Worm (Caenorhabditis elegans) whole organism, L1 larva: ENCODE results near the gene F22F7.4.
A peak's percentile ranks its signal among the peaks of the same experiment; 100 is the strongest.

Experiments used
- C04F5.9 ChIP-seq: sonication (generic microtip); optimal IDR thresholded peaks from 2 replicates; lab custom pipeline; 2016; ENCODE audit warnings: missing genetic modification characterization, missing compliant biosample characterization
- C16A3.4 ChIP-seq: fragments of 150-350 bp; optimal IDR thresholded peaks from 2 replicates; lab custom pipeline; 2014; ENCODE audit warnings: missing biosample characterization, missing genetic modification characterization
- F16B12.6 ChIP-seq: fragments of 150-350 bp; optimal IDR thresholded peaks from 2 replicates; lab custom pipeline; 2014; ENCODE audit warnings: missing biosample characterization, missing genetic modification characterization
- Y116A8C.19 ChIP-seq: sonication (generic microtip); optimal IDR thresholded peaks from 2 replicates; lab custom pipeline; 2016; ENCODE audit warnings: missing compliant biosample characterization, missing genetic modification characterization, borderline replicate concordance
- aha-1 ChIP-seq: fragments of 150-350 bp; optimal IDR thresholded peaks from 2 replicates; lab custom pipeline; 2014; ENCODE audit warnings: missing biosample characterization, missing genetic modification characterization
- aly-2 ChIP-seq: fragments of 150-350 bp; optimal IDR thresholded peaks from 2 replicates; lab custom pipeline; 2014; ENCODE audit warnings: missing biosample characterization, missing genetic modification characterization
- ama-1 ChIP-seq: fragments of 150-350 bp; optimal IDR thresholded peaks from 2 replicates; lab custom pipeline; 2014
- ceh-82 ChIP-seq, 3 experiments: fragments of 150-350 bp in 1 of 3; sonication (generic microtip) in 2 of 3; optimal IDR thresholded peaks; 2 replicates each; lab custom pipeline; 2014 to 2017; ENCODE audit warnings: missing biosample characterization in 3 of 3, missing genetic modification characterization in 3 of 3
- ceh-88 ChIP-seq: fragments of 200-800 bp; sonication (Bioruptor generic); IDR thresholded peaks from 2 replicates; pipeline ENCODE4 v1.3.6; 2022; ENCODE audit warnings: missing genetic modification characterization, missing compliant biosample characterization
- ces-1 ChIP-seq: fragments of 150-350 bp; optimal IDR thresholded peaks from 2 replicates; lab custom pipeline; 2014; ENCODE audit warnings: missing biosample characterization, missing genetic modification reagents, missing genetic modification characterization
- dpl-1 ChIP-seq, 3 experiments: fragments of 150-350 bp in 2 of 3; sonication (generic microtip) in 1 of 3; optimal IDR thresholded peaks; 2 replicates each; lab custom pipeline; 2014 to 2017; ENCODE audit warnings: missing biosample characterization in 3 of 3, missing genetic modification characterization in 3 of 3, missing genetic modification reagents in 3 of 3
- efl-1 ChIP-seq, 4 experiments: fragments of 150-350 bp; optimal IDR thresholded peaks in 3 of 4; peaks in 1 of 4; 1 replicate in 1 of 4; 2 replicates in 3 of 4; lab custom pipeline; 2014; ENCODE audit warnings: missing biosample characterization in 2 of 4, missing genetic modification characterization in 2 of 4, missing genetic modification reagents in 2 of 4
- egl-13 ChIP-seq: sonication (generic microtip); optimal IDR thresholded peaks from 2 replicates; lab custom pipeline; 2016; ENCODE audit warnings: missing genotype, missing genetic modification reagents, missing genetic modification characterization, missing compliant biosample characterization
- egl-27 ChIP-seq, 2 experiments: fragments of 150-350 bp in 1 of 2; sonication (generic microtip); optimal IDR thresholded peaks; 3 replicates each; lab custom pipeline; 2017 to 2018; ENCODE audit warnings: missing biosample characterization in 2 of 2, missing genetic modification characterization in 2 of 2, missing genetic modification reagents in 2 of 2
- elt-2 ChIP-seq: sonication (generic microtip); optimal IDR thresholded peaks from 2 replicates; lab custom pipeline; 2016; ENCODE audit warnings: missing genetic modification characterization, mild to moderate bottlenecking, inconsistent platforms, missing compliant biosample characterization, missing genetic modification reagents
- elt-3 ChIP-seq, 6 experiments: fragments of 150-350 bp in 1 of 6; sonication (generic microtip); optimal IDR thresholded peaks; 2 replicates each; lab custom pipeline; 2017 to 2018; ENCODE audit warnings: missing biosample characterization in 6 of 6, missing genetic modification characterization in 6 of 6, inconsistent platforms in 1 of 6
- ets-5 ChIP-seq: fragments of 200-800 bp; sonication (Bioruptor generic); IDR thresholded peaks from 2 replicates; pipeline ENCODE4 v1.3.6; 2022; ENCODE audit warnings: missing genetic modification characterization, missing compliant biosample characterization
- fkh-4 ChIP-seq: sonication (generic microtip); optimal IDR thresholded peaks from 2 replicates; lab custom pipeline; 2016; ENCODE audit warnings: missing compliant biosample characterization, missing genetic modification characterization, borderline replicate concordance
- fkh-8 ChIP-seq: sonication (generic microtip); optimal IDR thresholded peaks from 2 replicates; lab custom pipeline; 2016; ENCODE audit warnings: mild to moderate bottlenecking, missing genetic modification characterization, missing compliant biosample characterization
- grh-1 ChIP-seq: fragments of 200-800 bp; sonication (Bioruptor generic); IDR thresholded peaks from 2 replicates; pipeline ENCODE4 v1.3.6; 2022; ENCODE audit warnings: missing genetic modification reagents, missing genetic modification characterization, missing compliant biosample characterization
- hlh-17 ChIP-seq: fragments of 200-800 bp; sonication (Bioruptor generic); optimal IDR thresholded peaks from 2 replicates; lab custom pipeline; 2018; ENCODE audit warnings: missing genetic modification characterization, mild to moderate bottlenecking, missing compliant biosample characterization, moderate library complexity, borderline replicate concordance
- hpl-2 ChIP-seq: fragments of 150-350 bp; optimal IDR thresholded peaks from 2 replicates; lab custom pipeline; 2014; ENCODE audit warnings: missing biosample characterization, missing genetic modification reagents, missing genetic modification characterization
- irx-1 ChIP-seq: sonication (generic microtip); optimal IDR thresholded peaks from 2 replicates; lab custom pipeline; 2016; ENCODE audit warnings: missing genetic modification characterization, missing compliant biosample characterization
- jun-1 ChIP-seq: fragments of 150-350 bp; optimal IDR thresholded peaks from 2 replicates; lab custom pipeline; 2014; ENCODE audit warnings: missing biosample characterization, missing genetic modification reagents, missing genetic modification characterization
- lin-14 ChIP-seq: fragments of 200-800 bp; sonication (Bioruptor generic); optimal IDR thresholded peaks from 2 replicates; lab custom pipeline; 2018; ENCODE audit warnings: mild to moderate bottlenecking, missing genetic modification characterization, moderate library complexity, missing compliant biosample characterization
- lin-15B ChIP-seq: fragments of 150-350 bp; sonication (generic microtip); optimal IDR thresholded peaks from 3 replicates; lab custom pipeline; 2014; ENCODE audit warnings: missing biosample characterization, missing genetic modification characterization
- lin-35 ChIP-seq, 2 experiments: fragments of 150-350 bp; optimal IDR thresholded peaks; 2 replicates each; lab custom pipeline; 2014; ENCODE audit warnings: missing biosample characterization in 2 of 2, missing genetic modification characterization in 2 of 2, missing genetic modification reagents in 2 of 2
- mdl-1 ChIP-seq, 2 experiments: fragments of 150-350 bp; optimal IDR thresholded peaks; 2 replicates each; lab custom pipeline; 2014 to 2017; ENCODE audit warnings: missing biosample characterization in 2 of 2, missing genetic modification characterization in 2 of 2, inconsistent platforms in 1 of 2
- mep-1 ChIP-seq: fragments of 150-350 bp; optimal IDR thresholded peaks from 2 replicates; lab custom pipeline; 2014; ENCODE audit warnings: missing biosample characterization, missing genetic modification characterization
- nhr-11 ChIP-seq: fragments of 150-350 bp; optimal IDR thresholded peaks from 2 replicates; lab custom pipeline; 2014; ENCODE audit warnings: missing biosample characterization, missing genetic modification characterization
- nhr-12 ChIP-seq: sonication (generic microtip); optimal IDR thresholded peaks from 2 replicates; lab custom pipeline; 2017; ENCODE audit warnings: missing biosample characterization, missing genetic modification characterization
- nhr-19 ChIP-seq: fragments of 200-800 bp; sonication (Bioruptor generic); conservative IDR thresholded peaks from 2 replicates; pipeline ENCODE4 v1.3.6; 2022; ENCODE audit warnings: missing genetic modification characterization, missing compliant biosample characterization
- nhr-20 ChIP-seq: sonication (generic microtip); optimal IDR thresholded peaks from 2 replicates; lab custom pipeline; 2016; ENCODE audit warnings: mild to moderate bottlenecking, missing genetic modification characterization, missing compliant biosample characterization
- nhr-237 ChIP-seq: fragments of 150-350 bp; optimal IDR thresholded peaks from 2 replicates; lab custom pipeline; 2014; ENCODE audit warnings: missing biosample characterization, missing genetic modification characterization
- nhr-28 ChIP-seq: fragments of 150-350 bp; optimal IDR thresholded peaks from 2 replicates; lab custom pipeline; 2014; ENCODE audit warnings: missing biosample characterization, missing genetic modification characterization
- nhr-76 ChIP-seq: sonication (generic microtip); optimal IDR thresholded peaks from 2 replicates; lab custom pipeline; 2017; ENCODE audit warnings: missing biosample characterization, missing genetic modification characterization
- nhr-84 ChIP-seq: sonication (generic microtip); optimal IDR thresholded peaks from 2 replicates; lab custom pipeline; 2017; ENCODE audit warnings: missing biosample characterization, missing genetic modification characterization
- nhr-90 ChIP-seq: sonication (generic microtip); optimal IDR thresholded peaks from 2 replicates; lab custom pipeline; 2016; ENCODE audit warnings: mild to moderate bottlenecking, missing genetic modification characterization, missing compliant biosample characterization; ENCODE audit not compliant: poor library complexity
- pax-3 ChIP-seq: fragments of 200-800 bp; sonication (Bioruptor generic); optimal IDR thresholded peaks from 2 replicates; lab custom pipeline; 2018; ENCODE audit warnings: mild to moderate bottlenecking, missing genetic modification characterization, moderate library complexity, missing compliant biosample characterization
- pqm-1 ChIP-seq: sonication (generic microtip); optimal IDR thresholded peaks from 3 replicates; lab custom pipeline; 2017; ENCODE audit warnings: missing biosample characterization, missing genetic modification characterization
- rnt-1 ChIP-seq: sonication (generic microtip); optimal IDR thresholded peaks from 2 replicates; lab custom pipeline; 2016; ENCODE audit warnings: mild to moderate bottlenecking, missing genetic modification characterization, moderate library complexity, missing compliant biosample characterization
- skn-1 ChIP-seq: fragments of 150-350 bp; optimal IDR thresholded peaks from 2 replicates; lab custom pipeline; 2014; ENCODE audit warnings: missing biosample characterization, missing genetic modification characterization
- snu-23 ChIP-seq: sonication (generic microtip); optimal IDR thresholded peaks from 2 replicates; lab custom pipeline; 2016; ENCODE audit warnings: missing genetic modification characterization, missing compliant biosample characterization
- sptf-1 ChIP-seq: fragments of 150-350 bp; optimal IDR thresholded peaks from 2 replicates; lab custom pipeline; 2014; ENCODE audit warnings: missing biosample characterization, missing genetic modification characterization
- tbx-2 ChIP-seq: sonication (generic microtip); optimal IDR thresholded peaks from 2 replicates; lab custom pipeline; 2016; ENCODE audit warnings: missing genetic modification characterization, missing compliant biosample characterization
- tlp-1 ChIP-seq: fragments of 150-350 bp; optimal IDR thresholded peaks from 2 replicates; lab custom pipeline; 2014; ENCODE audit warnings: missing biosample characterization, missing genetic modification characterization
- unc-86 ChIP-seq: sonication (generic microtip); optimal IDR thresholded peaks from 2 replicates; lab custom pipeline; 2016; ENCODE audit warnings: missing genetic modification characterization, missing compliant biosample characterization
- unc-98 ChIP-seq: fragments of 200-800 bp; sonication (Bioruptor generic); IDR thresholded peaks from 2 replicates; pipeline ENCODE4 v1.3.6; 2022; ENCODE audit warnings: missing genetic modification characterization, missing compliant biosample characterization
- xbp-1 ChIP-seq: sonication (generic microtip); optimal IDR thresholded peaks from 2 replicates; lab custom pipeline; 2016; ENCODE audit warnings: missing genetic modification characterization, missing compliant biosample characterization
- zip-4 ChIP-seq: fragments of 200-800 bp; sonication (Bioruptor generic); optimal IDR thresholded peaks from 2 replicates; lab custom pipeline; 2018; ENCODE audit warnings: mild to moderate bottlenecking, missing genetic modification characterization, moderate library complexity, missing compliant biosample characterization
- ztf-11 ChIP-seq, 2 experiments: sonication (generic microtip); optimal IDR thresholded peaks; 2 replicates each; lab custom pipeline; 2016 to 2017; ENCODE audit warnings: missing genetic modification characterization in 2 of 2, missing biosample characterization in 1 of 2, missing compliant biosample characterization in 1 of 2
- ztf-4 ChIP-seq: fragments of 150-350 bp; optimal IDR thresholded peaks from 2 replicates; lab custom pipeline; 2014; ENCODE audit warnings: missing biosample characterization, missing genetic modification characterization

F22F7.4 gene

ce11 chrV:2126996-2127585, 21.2 kb upstream of the F22F7.4 start, which contains the start of gene ldp-1 (continued):
- TF ChIP-seq tbx-2 (tag; lab: Kevin White, UChicago) (peak; percentile 90), C04F5.9 (peak; percentile 81), elt-3 (tag; optimal IDR thresholded peaks at IDR 0.05; lab: Kevin White, UChicago) (peak in 1 of 6 experiments; percentile 51), nhr-12 (tag; lab: Kevin White, UChicago) (no peak), zip-4 (peak; percentile 36), unc-98 (GFP tag; lab: Robert Waterston, UW) (peak; percentile 82), mep-1 (tag; lab: Kevin White, UChicago) (peak; percentile 65), ztf-4 (tag; lab: Kevin White, UChicago) (no peak), ztf-11 (tag; optimal IDR thresholded peaks at IDR 0.05; lab: Kevin White, UChicago) (peak in 1 of 2 experiments; percentile 94), sptf-1 (no peak), Y116A8C.19 (peak; percentile 67), grh-1 (GFP tag; lab: Robert Waterston, UW) (peak; percentile 75), aly-2 (tag; lab: Kevin White, UChicago) (peak; percentile 6), fkh-4 (tag; lab: Kevin White, UChicago) (peak; percentile 94), mdl-1 (tag; optimal IDR thresholded peaks at IDR 0.05; lab: Kevin White, UChicago) (peak in 1 of 2 experiments; percentile 6), hpl-2 (no peak), aha-1 (tag; lab: Kevin White, UChicago) (no peak), F16B12.6 (tag; lab: Kevin White, UChicago) (peak; percentile 16), efl-1 (optimal IDR thresholded peaks at IDR 0.05; lab: Kevin White, UChicago) (peak; percentile 95 to 99), efl-1 (GFP tag; optimal IDR thresholded peaks at IDR 0.05 in 1 of 2; lab: Kevin White, UChicago) (peak; percentile 94 to 99), irx-1 (tag; lab: Kevin White, UChicago) (peak; percentile 96), tlp-1 (no peak), ets-5 (GFP tag; lab: Robert Waterston, UW) (no peak), elt-2 (peak; percentile 67), egl-13 (tag; lab: Kevin White, UChicago) (peak; percentile 85), nhr-84 (no peak), C16A3.4 (tag; lab: Kevin White, UChicago) (peak; percentile 14), xbp-1 (tag; lab: Kevin White, UChicago) (peak; percentile 81), nhr-11 (no peak), nhr-90 (tag; lab: Kevin White, UChicago) (peak; percentile 92), lin-15B (tag; lab: Kevin White, UChicago) (peak; percentile 62), unc-86 (tag; lab: Kevin White, UChicago) (peak; percentile 69), pax-3 (tag; lab: Kevin White, UChicago) (peak; percentile 89), nhr-76 (tag; lab: Kevin White, UChicago) (no peak), egl-27 (tag; optimal IDR thresholded peaks at IDR 0.05; lab: Kevin White, UChicago) (no peak), lin-35 (GFP tag; optimal IDR thresholded peaks at IDR 0.05; lab: Kevin White, UChicago) (peak; percentile 93 to 94), snu-23 (GFP tag; lab: Kevin White, UChicago) (peak; percentile 81), nhr-28 (tag; lab: Kevin White, UChicago) (no peak), rnt-1 (tag; lab: Kevin White, UChicago) (peak; percentile 97), ces-1 (GFP tag; lab: Kevin White, UChicago) (no peak), nhr-20 (tag; lab: Kevin White, UChicago) (peak; percentile 82), pqm-1 (tag; lab: Kevin White, UChicago) (no peak), ceh-82 (tag; optimal IDR thresholded peaks at IDR 0.05; lab: Kevin White, UChicago) (peak; percentile 55 to 73 (median 70)), ama-1 (lab: Kevin White, UChicago) (no peak), nhr-237 (tag; lab: Kevin White, UChicago) (peak; percentile 13), jun-1 (no peak), dpl-1 (GFP tag; optimal IDR thresholded peaks at IDR 0.05; lab: Kevin White, UChicago) (peak; percentile 89 to 94 (median 92)), fkh-8 (peak; percentile 76), nhr-19 (GFP tag; lab: Robert Waterston, UW) (peak; percentile 88), hlh-17 (GFP tag; lab: Kevin White, UChicago) (no peak), ceh-88 (peak; percentile 46), lin-14 (peak; percentile 92), skn-1 (tag; lab: Kevin White, UChicago) (peak; percentile 11)
